Worm (Caenorhabditis elegans) whole organism, L2 larva: ENCODE results near the gene C09E7.11.

Source experiments
- ama-1 ChIP-seq: fragments of 150-350 bp; optimal IDR thresholded peaks from 2 replicates; lab custom pipeline; 2018; ENCODE audit warnings: inconsistent platforms
- mab-5 ChIP-seq: fragments of 150-350 bp; optimal IDR thresholded peaks from 2 replicates; lab custom pipeline; 2014; ENCODE audit warnings: missing biosample characterization, missing genetic modification characterization
- nhr-129 ChIP-seq: fragments of 150-350 bp; optimal IDR thresholded peaks from 2 replicates; lab custom pipeline; 2014; ENCODE audit warnings: missing biosample characterization, missing genetic modification characterization
- nhr-77 ChIP-seq: fragments of 150-350 bp; optimal IDR thresholded peaks from 2 replicates; lab custom pipeline; 2014; ENCODE audit warnings: missing biosample characterization, missing genetic modification characterization
- unc-62 ChIP-seq: fragments of 150-350 bp; optimal IDR thresholded peaks from 2 replicates; lab custom pipeline; 2014; ENCODE audit warnings: missing biosample characterization, missing genetic modification reagents, missing genetic modification characterization
- zag-1 ChIP-seq: fragments of 150-350 bp; optimal IDR thresholded peaks from 2 replicates; lab custom pipeline; 2014; ENCODE audit warnings: missing biosample characterization, missing genetic modification characterization

ce11 chrIII:6499102-6499501 is 32.1 kb upstream of the C09E7.11 start:
- TF ChIP-seq unc-62 (no peak), nhr-129 (tag; lab: Kevin White, UChicago) (no peak), nhr-77 (tag; lab: Kevin White, UChicago) (no peak), zag-1 (no peak), mab-5 (tag; lab: Kevin White, UChicago) (no peak), ama-1 (no peak)
